Worm (Caenorhabditis elegans) whole organism, L4 larva: ENCODE results near the gene unc-5.
"Not testable (repeated sequence)": the region's sequence is repeated elsewhere in the genome, so short reads cannot be mapped to it uniquely, and the experiment has no call there.

Experiments used
- F26F4.8 ChIP-seq: fragments of 200-800 bp; sonication (Bioruptor generic); conservative IDR thresholded peaks from 2 replicates; pipeline ENCODE4 v1.3.6; 2022; ENCODE audit warnings: missing genetic modification characterization, missing compliant biosample characterization
- F37D6.2 ChIP-seq: sonication (generic microtip); optimal IDR thresholded peaks from 2 replicates; lab custom pipeline; 2016; ENCODE audit warnings: mild to moderate bottlenecking, missing genetic modification characterization, missing compliant biosample characterization
- Y105C5A.15 ChIP-seq: fragments of 200-800 bp; sonication (Bioruptor generic); IDR thresholded peaks from 2 replicates; pipeline ENCODE4 v1.3.6; 2022; ENCODE audit warnings: missing genetic modification characterization, missing compliant biosample characterization
- Y48G9A.11 ChIP-seq: fragments of 200-800 bp; sonication (Bioruptor generic); IDR thresholded peaks from 2 replicates; pipeline ENCODE4 v1.3.6; 2022; ENCODE audit warnings: missing genetic modification reagents, missing genetic modification characterization, missing compliant biosample characterization
- Y5F2A.4 ChIP-seq: fragments of 200-800 bp; sonication (Bioruptor generic); optimal IDR thresholded peaks from 2 replicates; lab custom pipeline; 2018; ENCODE audit warnings: mild to moderate bottlenecking, missing genetic modification characterization, missing compliant biosample characterization
- ceh-82 ChIP-seq: sonication (generic microtip); optimal IDR thresholded peaks from 2 replicates; lab custom pipeline; 2017; ENCODE audit warnings: missing biosample characterization, missing genetic modification characterization
- ces-1 ChIP-seq: fragments of 150-350 bp; sonication (generic microtip); optimal IDR thresholded peaks from 4 replicates; lab custom pipeline; 2014; ENCODE audit warnings: missing biosample characterization, missing genetic modification reagents, missing genetic modification characterization
- ctbp-1 ChIP-seq: fragments of 200-800 bp; sonication (Bioruptor generic); IDR thresholded peaks from 2 replicates; pipeline ENCODE4 v1.3.6; 2022; ENCODE audit warnings: missing genetic modification reagents, missing genetic modification characterization, missing compliant biosample characterization
- daf-12 ChIP-seq: fragments of 150-350 bp; optimal IDR thresholded peaks from 2 replicates; lab custom pipeline; 2014; ENCODE audit warnings: missing biosample characterization, missing genetic modification reagents, missing genetic modification characterization
- daf-19 ChIP-seq: fragments of 200-800 bp; sonication (Bioruptor generic); conservative IDR thresholded peaks from 2 replicates; pipeline ENCODE4 v1.3.6; 2022; ENCODE audit warnings: missing genetic modification characterization, missing compliant biosample characterization
- dmd-8 ChIP-seq: fragments of 200-800 bp; sonication (Bioruptor generic); IDR thresholded peaks from 2 replicates; pipeline ENCODE4 v1.3.6; 2022; ENCODE audit warnings: missing genetic modification characterization, missing compliant biosample characterization
- dmd-9 ChIP-seq: fragments of 200-800 bp; sonication (Bioruptor generic); IDR thresholded peaks from 2 replicates; pipeline ENCODE4 v1.3.6; 2022; ENCODE audit warnings: missing genetic modification reagents, missing genetic modification characterization, missing compliant biosample characterization
- dve-1 ChIP-seq: sonication (generic microtip); optimal IDR thresholded peaks from 2 replicates; lab custom pipeline; 2017; ENCODE audit warnings: antibody characterized with exemption, mild to moderate bottlenecking, missing genetic modification characterization, missing compliant biosample characterization; ENCODE audit not compliant: insufficient read depth
- gei-8 ChIP-seq: fragments of 200-800 bp; sonication (Bioruptor generic); optimal IDR thresholded peaks from 2 replicates; lab custom pipeline; 2018; ENCODE audit warnings: mild to moderate bottlenecking, missing genetic modification characterization, missing compliant biosample characterization
- hmg-1.1 ChIP-seq: fragments of 200-800 bp; sonication (Bioruptor generic); IDR thresholded peaks from 2 replicates; pipeline ENCODE4 v1.3.6; 2022; ENCODE audit warnings: missing genetic modification reagents, missing genetic modification characterization, missing compliant biosample characterization
- lim-7 ChIP-seq: fragments of 200-800 bp; sonication (Bioruptor generic); IDR thresholded peaks from 2 replicates; pipeline ENCODE4 v1.3.6; 2022; ENCODE audit warnings: missing genetic modification characterization, missing compliant biosample characterization
- lin-1 ChIP-seq: fragments of 200-800 bp; sonication (Bioruptor generic); IDR thresholded peaks from 2 replicates; pipeline ENCODE4 v1.3.6; 2022; ENCODE audit warnings: missing genetic modification reagents, missing genetic modification characterization, missing compliant biosample characterization
- lin-38 ChIP-seq: fragments of 200-800 bp; sonication (Bioruptor generic); IDR thresholded peaks from 2 replicates; pipeline ENCODE4 v1.3.6; 2022; ENCODE audit warnings: missing genetic modification reagents, missing genetic modification characterization, missing compliant biosample characterization
- lin-39 ChIP-seq: fragments of 150-350 bp; optimal IDR thresholded peaks from 2 replicates; lab custom pipeline; 2014; ENCODE audit warnings: missing biosample characterization, missing genetic modification reagents, missing genetic modification characterization
- lsy-2 ChIP-seq, 2 experiments: fragments of 150-350 bp in 1 of 2; sonication (generic microtip) in 1 of 2; optimal IDR thresholded peaks; 2 replicates each; lab custom pipeline; 2014 to 2017; ENCODE audit warnings: missing biosample characterization in 2 of 2, missing genetic modification characterization in 2 of 2
- madf-5 ChIP-seq, 2 experiments: fragments of 200-800 bp; sonication (Bioruptor generic); IDR thresholded peaks; 2 replicates each; pipeline ENCODE4 v1.3.6; 2022; ENCODE audit warnings: missing compliant biosample characterization in 2 of 2, missing genetic modification characterization in 2 of 2
- madf-9 ChIP-seq: fragments of 200-800 bp; sonication (Bioruptor generic); conservative IDR thresholded peaks from 2 replicates; pipeline ENCODE4 v1.3.6; 2022; ENCODE audit warnings: missing genetic modification reagents, missing genetic modification characterization, missing compliant biosample characterization
- mdt-29 ChIP-seq: fragments of 200-800 bp; sonication (Bioruptor generic); IDR thresholded peaks from 2 replicates; pipeline ENCODE4 v1.3.6; 2022; ENCODE audit warnings: missing genetic modification reagents, missing genetic modification characterization, missing compliant biosample characterization
- mxl-3 ChIP-seq: fragments of 200-800 bp; sonication (Bioruptor generic); optimal IDR thresholded peaks from 2 replicates; lab custom pipeline; 2018; ENCODE audit warnings: mild to moderate bottlenecking, missing genetic modification characterization, missing compliant biosample characterization
- nhr-111 ChIP-seq: fragments of 200-800 bp; sonication (Bioruptor generic); optimal IDR thresholded peaks from 2 replicates; lab custom pipeline; 2018; ENCODE audit warnings: mild to moderate bottlenecking, missing genetic modification characterization, missing compliant biosample characterization
- nhr-25 ChIP-seq: sonication (generic microtip); optimal IDR thresholded peaks from 2 replicates; lab custom pipeline; 2017; ENCODE audit warnings: missing genetic modification characterization, mild to moderate bottlenecking, missing compliant biosample characterization, antibody characterized with exemption, moderate library complexity, borderline replicate concordance; ENCODE audit not compliant: insufficient read depth
- nhr-28 ChIP-seq: fragments of 150-350 bp; optimal IDR thresholded peaks from 2 replicates; lab custom pipeline; 2014; ENCODE audit warnings: missing biosample characterization, missing genetic modification characterization
- nhr-6 ChIP-seq: fragments of 150-350 bp; optimal IDR thresholded peaks from 2 replicates; lab custom pipeline; 2014; ENCODE audit warnings: missing biosample characterization, missing genetic modification characterization
- nhr-76 ChIP-seq: fragments of 150-350 bp; optimal IDR thresholded peaks from 2 replicates; lab custom pipeline; 2014; ENCODE audit warnings: missing biosample characterization, missing genetic modification characterization
- nhr-77 ChIP-seq: fragments of 150-350 bp; optimal IDR thresholded peaks from 2 replicates; lab custom pipeline; 2014; ENCODE audit warnings: missing biosample characterization, missing genetic modification characterization
- pha-4 ChIP-seq, 2 experiments: fragments of 150-350 bp in 1 of 2; fragments of 200-800 bp in 1 of 2; sonication (Bioruptor generic) in 1 of 2; IDR thresholded peaks in 1 of 2; optimal IDR thresholded peaks in 1 of 2; 2 replicates each; pipeline versions ENCODE4 v1.3.6 to Lab custom; 2014 to 2022; ENCODE audit warnings: missing genetic modification characterization in 2 of 2, missing genetic modification reagents in 2 of 2, missing biosample characterization in 1 of 2, missing compliant biosample characterization in 1 of 2
- rbr-2 ChIP-seq: sonication (generic microtip); optimal IDR thresholded peaks from 2 replicates; lab custom pipeline; 2016; ENCODE audit warnings: missing genotype, missing genetic modification characterization, missing compliant biosample characterization
- spr-1 ChIP-seq: sonication (generic microtip); optimal IDR thresholded peaks from 2 replicates; lab custom pipeline; 2016; ENCODE audit warnings: mild to moderate bottlenecking, missing genetic modification characterization, missing compliant biosample characterization
- tra-1 ChIP-seq: fragments of 200-800 bp; sonication (Bioruptor generic); IDR thresholded peaks from 2 replicates; pipeline ENCODE4 v1.3.6; 2022; ENCODE audit warnings: missing genetic modification reagents, missing genetic modification characterization, missing compliant biosample characterization
- unc-130 ChIP-seq: sonication (generic microtip); optimal IDR thresholded peaks from 2 replicates; lab custom pipeline; 2016; ENCODE audit warnings: missing genetic modification reagents, missing genetic modification characterization, missing compliant biosample characterization
- unc-39 ChIP-seq: sonication (generic microtip); optimal IDR thresholded peaks from 2 replicates; lab custom pipeline; 2017; ENCODE audit warnings: missing biosample characterization, missing genetic modification characterization
- unc-62 ChIP-seq, 3 experiments: fragments of 150-350 bp in 1 of 3; sonication (generic microtip); optimal IDR thresholded peaks in 2 of 3; peaks in 1 of 3; 1 replicate in 1 of 3; 2 replicates in 2 of 3; lab custom pipeline; 2014 to 2017; ENCODE audit warnings: missing biosample characterization in 3 of 3, missing genetic modification characterization in 3 of 3, missing genetic modification reagents in 3 of 3, missing genotype in 1 of 3
- zag-1 ChIP-seq: fragments of 150-350 bp; optimal IDR thresholded peaks from 2 replicates; lab custom pipeline; 2014; ENCODE audit warnings: missing biosample characterization, missing genetic modification characterization
- zip-11 ChIP-seq: fragments of 200-800 bp; sonication (Bioruptor generic); IDR thresholded peaks from 2 replicates; pipeline ENCODE4 v1.3.6; 2022; ENCODE audit warnings: missing genetic modification characterization, missing compliant biosample characterization
- ztf-7 ChIP-seq: fragments of 150-350 bp; optimal IDR thresholded peaks from 2 replicates; lab custom pipeline; 2014; ENCODE audit warnings: missing biosample characterization, missing genetic modification characterization

The unc-5 gene

ce11 chrIV:5491054-5491453, 37.1 kb downstream of the unc-5 start, which contains the start of gene B0273.115:
TSS of gene B0273.115 (minus strand) at chrIV:5491154.
- not testable (repeated sequence) for TF ChIP-seq F26F4.8 (GFP tag; lab: Robert Waterston, UW); daf-19 (GFP tag; lab: Robert Waterston, UW); lin-39 (tag; lab: Kevin White, UChicago)

- TF ChIP-seq lin-38 (GFP tag; lab: Robert Waterston, UW) (peak; percentile 31; the same call in 1 of the 2 replicates), Y48G9A.11 (GFP tag; lab: Robert Waterston, UW) (peak; percentile 57; the same call in 1 of the 2 replicates)
Observed at ce11 chrIV:5486208-5486731, 41.9 kb downstream of the unc-5 start, which contains the start of the genes snpc-3.1 and puf-7. TSS of gene snpc-3.1 (minus strand) at chrIV:5486258. TSS of gene puf-7 (plus strand) at chrIV:5486713.

- no peak for TF ChIP-seq nhr-6
- no peak for TF ChIP-seq nhr-28 (tag; lab: Kevin White, UChicago)
- TF ChIP-seq ceh-82, result no peak
- TF ChIP-seq unc-39 (tag; lab: Kevin White, UChicago), result no peak
- no peak for TF ChIP-seq unc-130 (GFP tag; lab: Kevin White, UChicago)
- no peak for TF ChIP-seq Y5F2A.4 (GFP tag; lab: Kevin White, UChicago)
- no peak for TF ChIP-seq nhr-77 (tag; lab: Kevin White, UChicago)
Observed at ce11 chrIV:5482723-5483122, 45.4 kb downstream of the unc-5 start, which contains the start of gene T11F8.5. TSS of gene T11F8.5 (plus strand) at chrIV:5483023.

ce11 chrIV:5482231-5482630, 45.9 kb downstream of the unc-5 start, which contains the start of gene T11F8.12:
TSS of gene T11F8.12 (minus strand) at chrIV:5482331.
- TF ChIP-seq rbr-2, result no peak
- TF ChIP-seq ces-1, result no peak
- no peak for TF ChIP-seq hmg-1.1 (GFP tag; lab: Robert Waterston, UW)
- TF ChIP-seq gei-8 (GFP tag; lab: Kevin White, UChicago), result no peak
- no peak for TF ChIP-seq mxl-3 (GFP tag; lab: Kevin White, UChicago)
- no peak for TF ChIP-seq unc-62 (GFP tag; optimal IDR thresholded peaks at IDR 0.05 in 1 of 2; lab: Kevin White, UChicago)
- no peak for TF ChIP-seq unc-62 (tag; optimal IDR thresholded peaks at IDR 0.05; lab: Kevin White, UChicago)
- TF ChIP-seq pha-4 (GFP tag; IDR thresholded peaks at IDR 0.05; lab: Robert Waterston, UW), result no peak
- no peak for TF ChIP-seq pha-4 (tag; optimal IDR thresholded peaks at IDR 0.05; lab: Kevin White, UChicago)
- TF ChIP-seq daf-19 (GFP tag; lab: Robert Waterston, UW), result no peak
- TF ChIP-seq dmd-8, result no peak
- no peak for TF ChIP-seq F37D6.2
- no peak for TF ChIP-seq daf-12
- TF ChIP-seq nhr-76 (tag; lab: Kevin White, UChicago), result no peak
- TF ChIP-seq F26F4.8 (GFP tag; lab: Robert Waterston, UW), result no peak
- no peak for TF ChIP-seq nhr-25 (tag; lab: Kevin White, UChicago)
- no peak for TF ChIP-seq Y105C5A.15 (GFP tag; lab: Robert Waterston, UW)
- TF ChIP-seq lsy-2 (tag; optimal IDR thresholded peaks at IDR 0.05; lab: Kevin White, UChicago), result no peak
- no peak for TF ChIP-seq spr-1 (tag; lab: Kevin White, UChicago)
- TF ChIP-seq nhr-111 (GFP tag; lab: Kevin White, UChicago), result no peak
- TF ChIP-seq dmd-9 (GFP tag; lab: Robert Waterston, UW), result no peak

ce11 chrIV:5479289-5479688, 48.8 kb downstream of the unc-5 start, which contains the start of gene T11F8.1:
TSS of gene T11F8.1 (plus strand) at chrIV:5479589.
- TF ChIP-seq zag-1, result no peak
- TF ChIP-seq Y5F2A.4 (GFP tag; lab: Kevin White, UChicago), result no peak
- no peak for TF ChIP-seq tra-1 (GFP tag; lab: Robert Waterston, UW)
- TF ChIP-seq madf-5 (GFP tag; IDR thresholded peaks at IDR 0.05; lab: Robert Waterston, UW), result no peak
- no peak for TF ChIP-seq ctbp-1
- TF ChIP-seq madf-9 (GFP tag; lab: Robert Waterston, UW), result no peak
- TF ChIP-seq unc-62 (GFP tag; optimal IDR thresholded peaks at IDR 0.05 in 1 of 2; lab: Kevin White, UChicago), result no peak
- TF ChIP-seq unc-62 (tag; optimal IDR thresholded peaks at IDR 0.05; lab: Kevin White, UChicago), result no peak
- TF ChIP-seq dve-1 (tag; lab: Kevin White, UChicago), result no peak
- TF ChIP-seq zip-11 (GFP tag; lab: Robert Waterston, UW), result no peak
- TF ChIP-seq ztf-7 (tag; lab: Kevin White, UChicago), result no peak
- no peak for TF ChIP-seq lim-7 (GFP tag; lab: Robert Waterston, UW)
- no peak for TF ChIP-seq lin-1 (GFP tag; lab: Robert Waterston, UW)
- no peak for TF ChIP-seq mdt-29
- TF ChIP-seq, all 104 proteins: peak for 0
